Worm (Caenorhabditis elegans): ENCODE results near the gene F40F11.3.
A peak's percentile ranks its signal among the peaks of the same experiment; 100 is the strongest.

Gene F40F11.3

ce11 chrIV:11592820-11593219 lies 983 bp downstream of the F40F11.3 start (continued):
- TF ChIP-seq hlh-17 (GFP tag; optimal IDR thresholded peaks at IDR 0.05; ENCODE audit: borderline replicate concordance) (no peak), ceh-63 (GFP tag; optimal IDR thresholded peaks at IDR 0.05) (no peak), dpl-1 (GFP tag; optimal IDR thresholded peaks at IDR 0.05) (peak in 2 of 3 experiments; percentile 39 to 55), mep-1 (tag; optimal IDR thresholded peaks at IDR 0.05) (peak; percentile 70), xbp-1 (tag; optimal IDR thresholded peaks at IDR 0.05) (peak; percentile 49), C16A3.4 (tag; optimal IDR thresholded peaks at IDR 0.05) (peak; percentile 38), nhr-76 (tag; optimal IDR thresholded peaks at IDR 0.05) (no peak), zag-1 (tag; optimal IDR thresholded peaks at IDR 0.05) (no peak), nhr-28 (tag; optimal IDR thresholded peaks at IDR 0.05) (no peak), vab-15 (tag; optimal IDR thresholded peaks at IDR 0.05) (no peak), unc-98 (GFP tag; IDR thresholded peaks at IDR 0.05) (no peak; the same call in 1 of the 2 replicates)

ce11 chrIV:11592165-11592564 lies 1.6 kb downstream of the F40F11.3 start, which contains the start of gene spe-36:
Gene spe-36 (minus strand): TSS chrIV:11592265.
- no peak for TF ChIP-seq nhr-90 (tag; optimal IDR thresholded peaks at IDR 0.05; ENCODE audit: poor library complexity)
- TF ChIP-seq egl-27 (tag; optimal IDR thresholded peaks at IDR 0.05): no peak
- TF ChIP-seq pqm-1 (tag; optimal IDR thresholded peaks at IDR 0.05): no peak
- TF ChIP-seq fkh-8 (tag; optimal IDR thresholded peaks at IDR 0.05): no peak
- no peak for TF ChIP-seq unc-130 (tag; optimal IDR thresholded peaks at IDR 0.05)
- no peak for TF ChIP-seq lin-35 (GFP tag; optimal IDR thresholded peaks at IDR 0.05)
- no peak for TF ChIP-seq ceh-90 (tag; optimal IDR thresholded peaks at IDR 0.05)

- TF ChIP-seq nhr-90 (tag; optimal IDR thresholded peaks at IDR 0.05; ENCODE audit: poor library complexity) (no peak), nhr-20 (tag; optimal IDR thresholded peaks at IDR 0.05) (no peak), Y116A8C.19 (tag; optimal IDR thresholded peaks at IDR 0.05; ENCODE audit: borderline replicate concordance) (no peak), lsy-2 (tag; optimal IDR thresholded peaks at IDR 0.05) (no peak), grh-1 (GFP tag; IDR thresholded peaks at IDR 0.05) (no peak), nhr-237 (tag; optimal IDR thresholded peaks at IDR 0.05) (no peak), ztf-11 (tag; optimal IDR thresholded peaks at IDR 0.05) (no peak), unc-62 (GFP tag; optimal IDR thresholded peaks at IDR 0.05) (no peak), fkh-10 (GFP tag; optimal IDR thresholded peaks at IDR 0.05) (no peak)
These were observed 7.3 kb downstream of the F40F11.3 start for ce11 chrIV:11586484-11586883.

ce11 chrIV:11584853-11585252 lies 8.9 kb downstream of the F40F11.3 start:
- TF ChIP-seq lin-14 (GFP tag; optimal IDR thresholded peaks at IDR 0.05) (peak; percentile 3), ceh-63 (GFP tag; optimal IDR thresholded peaks at IDR 0.05) (no peak)

ce11 chrIV:11583906-11584378 lies 9.9 kb downstream of the F40F11.3 start, which contains the start of gene F12F6.1:
Gene F12F6.1 (plus strand): TSS chrIV:11583956.
- TF ChIP-seq dsc-1 (tag; optimal IDR thresholded peaks at IDR 0.05) (no peak), lin-14 (GFP tag; optimal IDR thresholded peaks at IDR 0.05) (peak; percentile 25), fkh-8 (tag; optimal IDR thresholded peaks at IDR 0.05) (peak; percentile 16), jun-1 (tag; optimal IDR thresholded peaks at IDR 0.05) (no peak), elt-2 (tag; optimal IDR thresholded peaks at IDR 0.05) (peak; percentile 52), unc-30 (tag; optimal IDR thresholded peaks at IDR 0.05) (no peak), rnt-1 (tag; optimal IDR thresholded peaks at IDR 0.05) (peak; percentile 2)

All from whole organism, L1 larva.